Worm (Caenorhabditis elegans): Measurements from ENCODE around the gene F49E12.10.

Gene F49E12.10

ce11 chrII:8390751-8391150 is at the start of gene F49E12.10:
TSS of gene F49E12.10 (plus strand) at chrII:8391051.
- TF ChIP-seq T22C8.4 (GFP tag; IDR thresholded peaks at IDR 0.05) (no peak), ref-1 (GFP tag; conservative IDR thresholded peaks at IDR 0.05) (no peak), klf-2 (GFP tag; conservative IDR thresholded peaks at IDR 0.05) (no peak), med-1 (GFP tag; optimal IDR thresholded peaks at IDR 0.05; ENCODE audit: insufficient read depth) (no peak), ztf-23 (GFP tag; IDR thresholded peaks at IDR 0.05) (no peak), cog-1 (tag; optimal IDR thresholded peaks at IDR 0.05) (no peak)

ce11 chrII:8344803-8345202 is 46.0 kb upstream of the F49E12.10 start:
- no peak for TF ChIP-seq klf-2 (GFP tag; conservative IDR thresholded peaks at IDR 0.05)
- no peak for TF ChIP-seq cog-1 (tag; optimal IDR thresholded peaks at IDR 0.05)
- TF ChIP-seq T22C8.4 (GFP tag; IDR thresholded peaks at IDR 0.05) = no peak
- no peak for TF ChIP-seq med-1 (GFP tag; optimal IDR thresholded peaks at IDR 0.05; ENCODE audit: insufficient read depth)
- no peak for TF ChIP-seq ref-1 (GFP tag; conservative IDR thresholded peaks at IDR 0.05)
- TF ChIP-seq ztf-29 (GFP tag; IDR thresholded peaks at IDR 0.05) = no peak
- no peak for TF ChIP-seq tab-1 (GFP tag; IDR thresholded peaks at IDR 0.05)
- no peak for TF ChIP-seq flt-1 (GFP tag; IDR thresholded peaks at IDR 0.05)
- TF ChIP-seq ztf-23 (GFP tag; IDR thresholded peaks at IDR 0.05) = no peak

ce11 chrII:8345613-8346012 is 45.2 kb upstream of the F49E12.10 start:
- TF ChIP-seq ref-1 (GFP tag; conservative IDR thresholded peaks at IDR 0.05) (no peak), klf-2 (GFP tag; conservative IDR thresholded peaks at IDR 0.05) (no peak), ztf-23 (GFP tag; IDR thresholded peaks at IDR 0.05) (no peak), med-1 (GFP tag; optimal IDR thresholded peaks at IDR 0.05; ENCODE audit: insufficient read depth) (no peak), tab-1 (GFP tag; IDR thresholded peaks at IDR 0.05) (no peak), T22C8.4 (GFP tag; IDR thresholded peaks at IDR 0.05) (no peak)

ce11 chrII:8346384-8346783 is 44.5 kb upstream of the F49E12.10 start, which contains the start of gene eff-1:
TSS of gene eff-1 (plus strand) at chrII:8346684.
- TF ChIP-seq ref-1 (GFP tag; conservative IDR thresholded peaks at IDR 0.05) = no peak

- no peak for TF ChIP-seq med-1 (GFP tag; optimal IDR thresholded peaks at IDR 0.05; ENCODE audit: insufficient read depth)
- TF ChIP-seq ztf-29 (GFP tag; IDR thresholded peaks at IDR 0.05) = no peak
- TF ChIP-seq flt-1 (GFP tag; IDR thresholded peaks at IDR 0.05) = no peak
- TF ChIP-seq cog-1 (tag; optimal IDR thresholded peaks at IDR 0.05) = no peak
- no peak for TF ChIP-seq T22C8.4 (GFP tag; IDR thresholded peaks at IDR 0.05)
- TF ChIP-seq klf-2 (GFP tag; conservative IDR thresholded peaks at IDR 0.05) = no peak
- TF ChIP-seq tab-1 (GFP tag; IDR thresholded peaks at IDR 0.05) = no peak
- no peak for TF ChIP-seq ref-1 (GFP tag; conservative IDR thresholded peaks at IDR 0.05)
Measured at ce11 chrII:8353288-8353687, 37.6 kb upstream of the F49E12.10 start.

ce11 chrII:8354233-8354750 is 36.6 kb upstream of the F49E12.10 start, which contains the start of gene C26D10.6:
TSS of gene C26D10.6 (minus strand) at chrII:8354700.
- no peak for TF ChIP-seq ztf-29 (GFP tag; IDR thresholded peaks at IDR 0.05)
- no peak for TF ChIP-seq med-1 (GFP tag; optimal IDR thresholded peaks at IDR 0.05; ENCODE audit: insufficient read depth)
- no peak for TF ChIP-seq T22C8.4 (GFP tag; IDR thresholded peaks at IDR 0.05)
- no peak for TF ChIP-seq ref-1 (GFP tag; conservative IDR thresholded peaks at IDR 0.05)
- TF ChIP-seq cog-1 (tag; optimal IDR thresholded peaks at IDR 0.05) = no peak
- TF ChIP-seq flt-1 (GFP tag; IDR thresholded peaks at IDR 0.05) = no peak
- TF ChIP-seq tab-1 (GFP tag; IDR thresholded peaks at IDR 0.05) = no peak
- TF ChIP-seq ztf-23 (GFP tag; IDR thresholded peaks at IDR 0.05) = no peak
- TF ChIP-seq klf-2 (GFP tag; conservative IDR thresholded peaks at IDR 0.05) = no peak

- TF ChIP-seq T22C8.4 (GFP tag; IDR thresholded peaks at IDR 0.05) (no peak), ztf-29 (GFP tag; IDR thresholded peaks at IDR 0.05) (no peak), med-1 (GFP tag; optimal IDR thresholded peaks at IDR 0.05; ENCODE audit: insufficient read depth) (no peak), ztf-23 (GFP tag; IDR thresholded peaks at IDR 0.05) (no peak)
Measured at ce11 chrII:8358466-8358865, 32.4 kb upstream of the F49E12.10 start.

- TF ChIP-seq klf-2 (GFP tag; conservative IDR thresholded peaks at IDR 0.05) (no peak), ztf-23 (GFP tag; IDR thresholded peaks at IDR 0.05) (no peak), T22C8.4 (GFP tag; IDR thresholded peaks at IDR 0.05) (no peak), ref-1 (GFP tag; conservative IDR thresholded peaks at IDR 0.05) (no peak), ztf-29 (GFP tag; IDR thresholded peaks at IDR 0.05) (no peak), flt-1 (GFP tag; IDR thresholded peaks at IDR 0.05) (no peak), tab-1 (GFP tag; IDR thresholded peaks at IDR 0.05) (no peak), cog-1 (tag; optimal IDR thresholded peaks at IDR 0.05) (no peak), med-1 (GFP tag; optimal IDR thresholded peaks at IDR 0.05; ENCODE audit: insufficient read depth) (no peak)
Measured at ce11 chrII:8359350-8359749, 31.5 kb upstream of the F49E12.10 start, which contains the start of gene col-77. TSS of gene col-77 (minus strand) at chrII:8359381.

ce11 chrII:8360453-8360852 is 30.4 kb upstream of the F49E12.10 start, which contains the start of gene M195.2:
TSS of gene M195.2 (plus strand) at chrII:8360753.
- no peak for TF ChIP-seq flt-1 (GFP tag; IDR thresholded peaks at IDR 0.05)
- no peak for TF ChIP-seq ztf-23 (GFP tag; IDR thresholded peaks at IDR 0.05)
- 0 out of 2 replicates have a peak, but pooled peaks have one; percentile 62 for TF ChIP-seq tab-1 (GFP tag; IDR thresholded peaks at IDR 0.05)

- TF ChIP-seq T22C8.4 (GFP tag; IDR thresholded peaks at IDR 0.05) = no peak
- no peak for TF ChIP-seq ztf-29 (GFP tag; IDR thresholded peaks at IDR 0.05)
- TF ChIP-seq tab-1 (GFP tag; IDR thresholded peaks at IDR 0.05) = no peak
- no peak for TF ChIP-seq flt-1 (GFP tag; IDR thresholded peaks at IDR 0.05)
- no peak for TF ChIP-seq cog-1 (tag; optimal IDR thresholded peaks at IDR 0.05)
- TF ChIP-seq med-1 (GFP tag; optimal IDR thresholded peaks at IDR 0.05; ENCODE audit: insufficient read depth) = no peak
- TF ChIP-seq ref-1 (GFP tag; conservative IDR thresholded peaks at IDR 0.05) = no peak
- TF ChIP-seq klf-2 (GFP tag; conservative IDR thresholded peaks at IDR 0.05) = no peak
- no peak for TF ChIP-seq ztf-23 (GFP tag; IDR thresholded peaks at IDR 0.05)
Measured at ce11 chrII:8369059-8369458, 21.8 kb upstream of the F49E12.10 start, which contains the start of gene amt-3. TSS of gene amt-3 (minus strand) at chrII:8369159.
